Worm (Caenorhabditis elegans): ENCODE measurements around the gene T06D4.2.
A peak's percentile ranks its signal among the peaks of the same experiment; 100 is the strongest.

Gene T06D4.2

DNA sequence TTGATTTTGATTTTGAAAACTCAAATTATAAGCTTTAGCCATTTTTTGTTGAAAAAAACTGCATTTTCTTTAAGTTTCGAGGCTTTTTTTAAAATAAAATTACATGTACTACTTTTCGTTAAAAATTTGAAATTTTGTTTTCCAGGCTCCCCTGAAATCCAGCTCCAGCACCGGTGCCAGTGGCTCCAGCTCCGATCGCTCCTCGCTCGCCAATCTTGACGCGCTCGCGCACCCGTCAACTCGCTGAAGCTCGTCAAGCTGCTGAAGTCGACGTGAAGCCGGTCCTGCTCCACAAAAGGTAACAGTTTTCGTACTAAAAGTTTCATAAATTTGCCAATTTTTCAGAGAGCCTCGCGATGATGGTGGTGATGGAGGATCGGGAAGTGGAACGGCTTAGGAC lies 44.9 kb downstream of the T06D4.2 start:
- TF ChIP-seq egrh-3 (GFP tag; IDR thresholded peaks at IDR 0.05) (peak; percentile 73), zfh-2 (GFP tag; conservative IDR thresholded peaks at IDR 0.05) (peak; percentile 72), lsy-27 (tag; optimal IDR thresholded peaks at IDR 0.05; ENCODE audit: borderline replicate concordance, insufficient read depth) (no peak), Y95B8A.8 (GFP tag; IDR thresholded peaks at IDR 0.05) (0 out of 2 replicates have a peak, but pooled peaks have one; percentile 18)

DNA sequence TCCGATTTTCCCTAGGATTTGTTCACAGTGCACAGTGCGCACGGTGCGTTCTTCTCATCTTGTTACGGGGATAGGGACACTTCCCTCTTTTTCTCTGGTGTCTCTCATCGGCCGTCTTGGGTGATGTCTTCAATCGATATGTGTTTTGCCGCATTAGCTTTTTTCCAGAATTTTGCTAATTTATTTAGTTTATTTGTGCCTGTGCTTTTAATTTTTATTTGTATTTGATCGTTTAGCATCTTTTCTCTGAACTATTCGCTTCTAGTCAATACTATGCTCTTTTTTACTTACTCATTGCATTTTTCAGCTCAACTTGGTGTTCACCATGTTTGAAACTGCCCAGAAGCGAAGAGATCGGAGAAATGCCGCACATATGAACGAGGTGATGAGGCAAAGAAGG lies 45.5 kb downstream of the T06D4.2 start, which contains the start of gene F14D2.5:
F14D2.5 (plus strand) TSS at position 301 of the 400 bp plus-strand sequence.
- TF ChIP-seq F10E7.11 (tag; optimal IDR thresholded peaks at IDR 0.05) (no peak), rcor-1 (GFP tag; IDR thresholded peaks at IDR 0.05) (no peak), madf-10 (tag; optimal IDR thresholded peaks at IDR 0.05) (no peak), nhr-80 (tag; optimal IDR thresholded peaks at IDR 0.05) (no peak), ccch-3 (GFP tag; optimal IDR thresholded peaks at IDR 0.05) (no peak), dpff-1 (tag; optimal IDR thresholded peaks at IDR 0.05) (no peak), F22D6.2 (tag; optimal IDR thresholded peaks at IDR 0.05) (no peak), lin-40 (tag; optimal IDR thresholded peaks at IDR 0.05) (no peak), zim-3 (tag; optimal IDR thresholded peaks at IDR 0.05) (no peak), egrh-3 (GFP tag; IDR thresholded peaks at IDR 0.05) (no peak), Y53G8AR.9 (GFP tag; conservative IDR thresholded peaks at IDR 0.05) (no peak)

DNA sequence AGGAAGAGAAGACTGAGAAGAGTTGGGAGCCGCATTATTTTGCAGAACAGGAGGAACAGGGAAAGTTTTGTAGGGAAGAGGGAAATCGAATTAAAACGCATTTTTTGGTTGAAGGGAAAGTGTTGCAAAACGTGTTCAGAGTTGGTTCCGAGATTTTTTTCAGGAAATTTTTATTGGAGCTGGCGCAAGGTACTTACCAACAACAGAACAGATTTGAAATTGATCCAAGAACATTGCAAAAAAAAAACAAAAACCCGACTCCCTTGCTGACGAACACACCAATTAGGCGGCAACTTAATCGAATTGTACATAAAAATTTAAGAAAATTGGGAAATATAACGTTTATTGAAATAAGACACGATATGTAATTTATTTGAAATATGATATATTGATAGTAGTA lies 47.1 kb downstream of the T06D4.2 start, which contains the start of gene F14D2.7:
F14D2.7 (minus strand) TSS at position 101 of the 400 bp plus-strand sequence.
- TF ChIP-seq attf-6 (GFP tag; IDR thresholded peaks at IDR 0.05) (no peak), dpl-1 (GFP tag; optimal IDR thresholded peaks at IDR 0.05) (no peak), egl-18 (GFP tag; IDR thresholded peaks at IDR 0.05) (no peak), repo-1 (tag; optimal IDR thresholded peaks at IDR 0.05) (no peak), tbp1 (GFP tag; optimal IDR thresholded peaks at IDR 0.05) (no peak), ceh-100 (GFP tag; IDR thresholded peaks at IDR 0.05) (no peak), hrde-1 (tag; optimal IDR thresholded peaks at IDR 0.05; ENCODE audit: borderline replicate concordance) (no peak), aptf-2 (GFP tag; conservative IDR thresholded peaks at IDR 0.05) (no peak), K12H6.12 (tag; optimal IDR thresholded peaks at IDR 0.05) (no peak), mcd-1 (GFP tag; IDR thresholded peaks at IDR 0.05) (no peak), madf-3 (GFP tag; IDR thresholded peaks at IDR 0.05) (no peak), cebp-2 (GFP tag; IDR thresholded peaks at IDR 0.05) (no peak), rec-8 (tag; optimal IDR thresholded peaks at IDR 0.05) (no peak), dpff-1 (tag; optimal IDR thresholded peaks at IDR 0.05) (no peak), somi-1 (GFP tag; optimal IDR thresholded peaks at IDR 0.05) (no peak), ets-4 (GFP tag; optimal IDR thresholded peaks at IDR 0.05) (no peak), ama-1 (optimal IDR thresholded peaks at IDR 0.05) (no peak), ama-1 (GFP tag; optimal IDR thresholded peaks at IDR 0.05) (no peak)

DNA sequence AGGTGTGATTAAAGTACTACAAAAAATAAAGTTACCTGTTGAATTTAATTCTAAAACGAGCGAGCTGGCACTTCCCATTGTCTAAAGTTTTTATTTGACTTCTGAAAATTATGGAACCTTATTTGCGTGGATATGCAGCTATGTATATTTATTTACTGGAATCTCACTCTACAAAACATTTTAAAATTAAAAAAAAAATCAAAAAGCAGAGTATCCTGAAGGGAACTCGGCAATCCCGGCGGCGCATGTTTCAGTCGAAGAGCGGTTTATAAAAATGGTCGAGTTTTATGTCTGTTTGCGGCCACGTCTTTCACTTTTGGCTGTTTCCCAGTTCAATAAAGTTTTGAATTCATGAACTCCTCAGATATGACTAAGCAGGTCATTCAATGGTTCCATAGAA lies 48.7 kb downstream of the T06D4.2 start, which contains the start of gene F14D2.19:
F14D2.19 (minus strand) TSS at position 101 of the 400 bp plus-strand sequence.
- TF ChIP-seq athp-1 (tag; optimal IDR thresholded peaks at IDR 0.05) (no peak), K11D2.4 (GFP tag; IDR thresholded peaks at IDR 0.05) (no peak), F37B4.10 (GFP tag; IDR thresholded peaks at IDR 0.05) (no peak), mxl-1 (tag; optimal IDR thresholded peaks at IDR 0.05) (no peak), attf-6 (GFP tag; IDR thresholded peaks at IDR 0.05) (no peak), madf-8 (GFP tag; conservative IDR thresholded peaks at IDR 0.05) (no peak), madf-6 (GFP tag; IDR thresholded peaks at IDR 0.05) (no peak), snpc-4 (GFP tag; optimal IDR thresholded peaks at IDR 0.05) (no peak), snpc-4 (tag; optimal IDR thresholded peaks at IDR 0.05) (no peak), somi-1 (GFP tag; optimal IDR thresholded peaks at IDR 0.05) (no peak), pbrm-1 (GFP tag; IDR thresholded peaks at IDR 0.05) (no peak), lsl-1 (GFP tag; optimal IDR thresholded peaks at IDR 0.05) (no peak), nhr-120 (GFP tag; IDR thresholded peaks at IDR 0.05) (no peak)
